Worm (Caenorhabditis elegans) whole organism, L1 larva: ENCODE measurements around the gene F35H10.3.

Experiments used
- C04F5.9 ChIP-seq: sonication (generic microtip); optimal IDR thresholded peaks from 2 replicates; lab custom pipeline; 2016; ENCODE audit warnings: missing genetic modification characterization, missing compliant biosample characterization
- C16A3.4 ChIP-seq: fragments of 150-350 bp; optimal IDR thresholded peaks from 2 replicates; lab custom pipeline; 2014; ENCODE audit warnings: missing biosample characterization, missing genetic modification characterization
- C34B4.2 ChIP-seq: sonication (generic microtip); optimal IDR thresholded peaks from 2 replicates; lab custom pipeline; 2017; ENCODE audit warnings: mild to moderate bottlenecking, missing genetic modification characterization, missing compliant biosample characterization
- Y116A8C.19 ChIP-seq: sonication (generic microtip); optimal IDR thresholded peaks from 2 replicates; lab custom pipeline; 2016; ENCODE audit warnings: missing compliant biosample characterization, missing genetic modification characterization, borderline replicate concordance
- aha-1 ChIP-seq: fragments of 150-350 bp; optimal IDR thresholded peaks from 2 replicates; lab custom pipeline; 2014; ENCODE audit warnings: missing biosample characterization, missing genetic modification characterization
- alr-1 ChIP-seq: fragments of 200-800 bp; sonication (Bioruptor generic); optimal IDR thresholded peaks from 2 replicates; lab custom pipeline; 2018; ENCODE audit warnings: borderline replicate concordance, mild to moderate bottlenecking, missing genetic modification characterization, missing compliant biosample characterization
- ama-1 ChIP-seq: fragments of 150-350 bp; optimal IDR thresholded peaks from 2 replicates; lab custom pipeline; 2014
- blmp-1 ChIP-seq: fragments of 150-350 bp; optimal IDR thresholded peaks from 2 replicates; lab custom pipeline; 2014; ENCODE audit warnings: missing biosample characterization, missing genetic modification characterization
- ceh-8 ChIP-seq: fragments of 200-800 bp; sonication (Bioruptor generic); optimal IDR thresholded peaks from 2 replicates; lab custom pipeline; 2018; ENCODE audit warnings: mild to moderate bottlenecking, missing genetic modification characterization, moderate library complexity, missing compliant biosample characterization
- dpl-1 ChIP-seq, 3 experiments: fragments of 150-350 bp in 2 of 3; sonication (generic microtip) in 1 of 3; optimal IDR thresholded peaks; 2 replicates each; lab custom pipeline; 2014 to 2017; ENCODE audit warnings: missing biosample characterization in 3 of 3, missing genetic modification characterization in 3 of 3, missing genetic modification reagents in 3 of 3
- dsc-1 ChIP-seq: sonication (generic microtip); optimal IDR thresholded peaks from 2 replicates; lab custom pipeline; 2016; ENCODE audit warnings: mild to moderate bottlenecking, missing genetic modification characterization, missing compliant biosample characterization
- efl-3 ChIP-seq: fragments of 200-800 bp; sonication (Bioruptor generic); optimal IDR thresholded peaks from 2 replicates; lab custom pipeline; 2018; ENCODE audit warnings: mild to moderate bottlenecking, missing genetic modification characterization, missing compliant biosample characterization
- egl-13 ChIP-seq: sonication (generic microtip); optimal IDR thresholded peaks from 2 replicates; lab custom pipeline; 2016; ENCODE audit warnings: missing genotype, missing genetic modification reagents, missing genetic modification characterization, missing compliant biosample characterization
- elt-3 ChIP-seq, 6 experiments: fragments of 150-350 bp in 1 of 6; sonication (generic microtip); optimal IDR thresholded peaks; 2 replicates each; lab custom pipeline; 2017 to 2018; ENCODE audit warnings: missing biosample characterization in 6 of 6, missing genetic modification characterization in 6 of 6, inconsistent platforms in 1 of 6
- fkh-4 ChIP-seq: sonication (generic microtip); optimal IDR thresholded peaks from 2 replicates; lab custom pipeline; 2016; ENCODE audit warnings: missing compliant biosample characterization, missing genetic modification characterization, borderline replicate concordance
- fkh-8 ChIP-seq: sonication (generic microtip); optimal IDR thresholded peaks from 2 replicates; lab custom pipeline; 2016; ENCODE audit warnings: mild to moderate bottlenecking, missing genetic modification characterization, missing compliant biosample characterization
- fos-1 ChIP-seq: fragments of 150-350 bp; optimal IDR thresholded peaks from 2 replicates; lab custom pipeline; 2014; ENCODE audit warnings: missing biosample characterization, missing genetic modification characterization
- grh-1 ChIP-seq: fragments of 200-800 bp; sonication (Bioruptor generic); IDR thresholded peaks from 2 replicates; pipeline ENCODE4 v1.3.6; 2022; ENCODE audit warnings: missing genetic modification reagents, missing genetic modification characterization, missing compliant biosample characterization
- hlh-17 ChIP-seq: fragments of 200-800 bp; sonication (Bioruptor generic); optimal IDR thresholded peaks from 2 replicates; lab custom pipeline; 2018; ENCODE audit warnings: missing genetic modification characterization, mild to moderate bottlenecking, missing compliant biosample characterization, moderate library complexity, borderline replicate concordance
- hlh-4 ChIP-seq: sonication (generic microtip); optimal IDR thresholded peaks from 2 replicates; lab custom pipeline; 2016; ENCODE audit warnings: mild to moderate bottlenecking, missing genetic modification characterization, missing compliant biosample characterization
- hpl-2 ChIP-seq: fragments of 150-350 bp; optimal IDR thresholded peaks from 2 replicates; lab custom pipeline; 2014; ENCODE audit warnings: missing biosample characterization, missing genetic modification reagents, missing genetic modification characterization
- irx-1 ChIP-seq: sonication (generic microtip); optimal IDR thresholded peaks from 2 replicates; lab custom pipeline; 2016; ENCODE audit warnings: missing genetic modification characterization, missing compliant biosample characterization
- isw-1 ChIP-seq: fragments of 200-800 bp; sonication (Bioruptor generic); IDR thresholded peaks from 2 replicates; pipeline ENCODE4 v1.3.6; 2022; ENCODE audit warnings: missing genetic modification characterization, missing compliant biosample characterization
- jun-1 ChIP-seq: fragments of 150-350 bp; optimal IDR thresholded peaks from 2 replicates; lab custom pipeline; 2014; ENCODE audit warnings: missing biosample characterization, missing genetic modification reagents, missing genetic modification characterization
- lin-14 ChIP-seq: fragments of 200-800 bp; sonication (Bioruptor generic); optimal IDR thresholded peaks from 2 replicates; lab custom pipeline; 2018; ENCODE audit warnings: mild to moderate bottlenecking, missing genetic modification characterization, moderate library complexity, missing compliant biosample characterization
- lin-39 ChIP-seq: fragments of 150-350 bp; optimal IDR thresholded peaks from 2 replicates; lab custom pipeline; 2014; ENCODE audit warnings: missing biosample characterization, missing genetic modification reagents, missing genetic modification characterization
- lir-3 ChIP-seq: sonication (generic microtip); optimal IDR thresholded peaks from 2 replicates; lab custom pipeline; 2016; ENCODE audit warnings: mild to moderate bottlenecking, missing genetic modification characterization, moderate library complexity, missing compliant biosample characterization; ENCODE audit not compliant: poor library complexity
- lsy-2 ChIP-seq, 2 experiments: fragments of 150-350 bp; optimal IDR thresholded peaks; 2 replicates each; lab custom pipeline; 2014; ENCODE audit warnings: missing biosample characterization in 2 of 2, missing genetic modification characterization in 2 of 2
- mab-9 ChIP-seq: fragments of 200-800 bp; sonication (Bioruptor generic); IDR thresholded peaks from 2 replicates; pipeline ENCODE4 v1.3.6; 2022; ENCODE audit warnings: missing genetic modification reagents, missing genetic modification characterization, missing compliant biosample characterization
- mdl-1 ChIP-seq, 2 experiments: fragments of 150-350 bp; optimal IDR thresholded peaks; 2 replicates each; lab custom pipeline; 2014 to 2017; ENCODE audit warnings: missing biosample characterization in 2 of 2, missing genetic modification characterization in 2 of 2, inconsistent platforms in 1 of 2
- nhr-11 ChIP-seq: fragments of 150-350 bp; optimal IDR thresholded peaks from 2 replicates; lab custom pipeline; 2014; ENCODE audit warnings: missing biosample characterization, missing genetic modification characterization
- nhr-12 ChIP-seq: sonication (generic microtip); optimal IDR thresholded peaks from 2 replicates; lab custom pipeline; 2017; ENCODE audit warnings: missing biosample characterization, missing genetic modification characterization
- nhr-20 ChIP-seq: sonication (generic microtip); optimal IDR thresholded peaks from 2 replicates; lab custom pipeline; 2016; ENCODE audit warnings: mild to moderate bottlenecking, missing genetic modification characterization, missing compliant biosample characterization
- nhr-237 ChIP-seq: fragments of 150-350 bp; optimal IDR thresholded peaks from 2 replicates; lab custom pipeline; 2014; ENCODE audit warnings: missing biosample characterization, missing genetic modification characterization
- nhr-28 ChIP-seq: fragments of 150-350 bp; optimal IDR thresholded peaks from 2 replicates; lab custom pipeline; 2014; ENCODE audit warnings: missing biosample characterization, missing genetic modification characterization
- nhr-47 ChIP-seq: sonication (generic microtip); optimal IDR thresholded peaks from 2 replicates; lab custom pipeline; 2016; ENCODE audit warnings: mild to moderate bottlenecking, missing genetic modification characterization, moderate library complexity, missing compliant biosample characterization
- nhr-76 ChIP-seq: sonication (generic microtip); optimal IDR thresholded peaks from 2 replicates; lab custom pipeline; 2017; ENCODE audit warnings: missing biosample characterization, missing genetic modification characterization
- pag-3 ChIP-seq: sonication (generic microtip); optimal IDR thresholded peaks from 2 replicates; lab custom pipeline; 2017; ENCODE audit warnings: missing genetic modification characterization, mild to moderate bottlenecking, missing compliant biosample characterization, antibody characterized with exemption, borderline replicate concordance; ENCODE audit not compliant: insufficient read depth
- pax-3 ChIP-seq: fragments of 200-800 bp; sonication (Bioruptor generic); optimal IDR thresholded peaks from 2 replicates; lab custom pipeline; 2018; ENCODE audit warnings: mild to moderate bottlenecking, missing genetic modification characterization, moderate library complexity, missing compliant biosample characterization
- pqm-1 ChIP-seq: sonication (generic microtip); optimal IDR thresholded peaks from 3 replicates; lab custom pipeline; 2017; ENCODE audit warnings: missing biosample characterization, missing genetic modification characterization
- rnt-1 ChIP-seq: sonication (generic microtip); optimal IDR thresholded peaks from 2 replicates; lab custom pipeline; 2016; ENCODE audit warnings: mild to moderate bottlenecking, missing genetic modification characterization, moderate library complexity, missing compliant biosample characterization
- skn-1 ChIP-seq: fragments of 150-350 bp; optimal IDR thresholded peaks from 2 replicates; lab custom pipeline; 2014; ENCODE audit warnings: missing biosample characterization, missing genetic modification characterization
- snpc-4 ChIP-seq: fragments of 150-350 bp; optimal IDR thresholded peaks from 2 replicates; lab custom pipeline; 2014; ENCODE audit warnings: missing biosample characterization, missing genetic modification characterization
- snu-23 ChIP-seq: sonication (generic microtip); optimal IDR thresholded peaks from 2 replicates; lab custom pipeline; 2016; ENCODE audit warnings: missing genetic modification characterization, missing compliant biosample characterization
- tbx-2 ChIP-seq: sonication (generic microtip); optimal IDR thresholded peaks from 2 replicates; lab custom pipeline; 2016; ENCODE audit warnings: missing genetic modification characterization, missing compliant biosample characterization
- unc-30 ChIP-seq: sonication (generic microtip); optimal IDR thresholded peaks from 2 replicates; lab custom pipeline; 2017; ENCODE audit warnings: missing biosample characterization, missing genetic modification characterization
- unc-62 ChIP-seq: fragments of 150-350 bp; optimal IDR thresholded peaks from 2 replicates; lab custom pipeline; 2014; ENCODE audit warnings: missing biosample characterization, missing genetic modification reagents, missing genetic modification characterization
- unc-86 ChIP-seq: sonication (generic microtip); optimal IDR thresholded peaks from 2 replicates; lab custom pipeline; 2016; ENCODE audit warnings: missing genetic modification characterization, missing compliant biosample characterization
- unc-98 ChIP-seq: fragments of 200-800 bp; sonication (Bioruptor generic); IDR thresholded peaks from 2 replicates; pipeline ENCODE4 v1.3.6; 2022; ENCODE audit warnings: missing genetic modification characterization, missing compliant biosample characterization
- vab-15 ChIP-seq: sonication (generic microtip); optimal IDR thresholded peaks from 2 replicates; lab custom pipeline; 2017; ENCODE audit warnings: missing genotype, mild to moderate bottlenecking, missing genetic modification characterization, missing compliant biosample characterization
- zag-1 ChIP-seq: fragments of 150-350 bp; optimal IDR thresholded peaks from 2 replicates; lab custom pipeline; 2014; ENCODE audit warnings: missing biosample characterization, missing genetic modification characterization
- ztf-11 ChIP-seq, 2 experiments: sonication (generic microtip); optimal IDR thresholded peaks; 2 replicates each; lab custom pipeline; 2016 to 2017; ENCODE audit warnings: missing genetic modification characterization in 2 of 2, missing biosample characterization in 1 of 2, missing compliant biosample characterization in 1 of 2
- ztf-4 ChIP-seq: fragments of 150-350 bp; optimal IDR thresholded peaks from 2 replicates; lab custom pipeline; 2014; ENCODE audit warnings: missing biosample characterization, missing genetic modification characterization

The F35H10.3 gene

DNA sequence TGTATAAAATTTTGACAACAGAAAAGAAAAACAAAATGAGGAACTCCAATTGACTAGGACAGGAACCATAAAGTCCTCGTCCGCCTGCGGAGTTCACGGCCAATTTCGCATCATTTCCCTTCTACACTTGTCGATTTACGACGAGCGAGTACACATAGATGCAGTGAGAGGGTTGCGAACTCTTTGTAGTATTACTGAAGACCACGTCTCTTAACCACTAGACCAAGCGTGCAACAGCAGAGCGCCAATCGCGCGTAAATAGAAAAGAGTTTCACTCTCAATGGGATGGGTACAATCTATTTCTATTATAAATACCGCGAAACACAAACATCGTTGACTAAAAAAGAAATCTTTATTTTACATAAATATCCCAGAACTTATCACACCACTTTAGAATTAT lies 49.6 kb downstream of the F35H10.3 start:
- no peak for TF ChIP-seq Y116A8C.19 (tag; lab: Kevin White, UChicago)
- TF ChIP-seq C04F5.9 (tag; lab: Kevin White, UChicago), result peak; percentile 6
- TF ChIP-seq nhr-20 (tag; lab: Kevin White, UChicago), result peak; percentile 91
- TF ChIP-seq isw-1, result peak; percentile 48
- TF ChIP-seq pqm-1 (tag; lab: Kevin White, UChicago), result no peak
- no peak for TF ChIP-seq unc-98 (GFP tag; lab: Robert Waterston, UW)
- no peak for TF ChIP-seq unc-62 (GFP tag; lab: Kevin White, UChicago)
- no peak for TF ChIP-seq aha-1 (tag; lab: Kevin White, UChicago)
- TF ChIP-seq jun-1 (tag; lab: Kevin White, UChicago), result peak; percentile 19
- TF ChIP-seq zag-1 (tag; lab: Kevin White, UChicago), result no peak
- no peak for TF ChIP-seq nhr-11 (tag; lab: Kevin White, UChicago)
- peak; percentile 44 for TF ChIP-seq blmp-1
- TF ChIP-seq mdl-1 (tag; optimal IDR thresholded peaks at IDR 0.05; lab: Kevin White, UChicago), result peak in 1 of 2 experiments; percentile 82
- TF ChIP-seq snu-23, result peak; percentile 95
- TF ChIP-seq ztf-4, result peak; percentile 53
- peak; percentile 85 for TF ChIP-seq nhr-47 (tag; lab: Kevin White, UChicago)
- peak; percentile 59 for TF ChIP-seq vab-15 (tag; lab: Kevin White, UChicago)
- peak; percentile 88 for TF ChIP-seq ama-1
- peak; percentile 51 for TF ChIP-seq snpc-4
- peak; percentile 73 for TF ChIP-seq mab-9
- TF ChIP-seq pag-3 (tag; lab: Kevin White, UChicago), result no peak
- no peak for TF ChIP-seq efl-3 (GFP tag; lab: Kevin White, UChicago)
- peak; percentile 83 for TF ChIP-seq dsc-1
- no peak for TF ChIP-seq ceh-8 (GFP tag; lab: Kevin White, UChicago)
- TF ChIP-seq pax-3 (tag; lab: Kevin White, UChicago), result peak; percentile 49
- TF ChIP-seq lin-14 (GFP tag; lab: Kevin White, UChicago), result peak; percentile 83
- no peak for TF ChIP-seq fkh-4 (tag; lab: Kevin White, UChicago)
- TF ChIP-seq lin-39 (tag; lab: Kevin White, UChicago), result no peak
- TF ChIP-seq unc-30, result no peak
- no peak for TF ChIP-seq hlh-4 (tag; lab: Kevin White, UChicago)
- TF ChIP-seq skn-1, result peak; percentile 67
- no peak for TF ChIP-seq nhr-28 (tag; lab: Kevin White, UChicago)
- peak; percentile 77 to 87 for TF ChIP-seq lsy-2 (tag; optimal IDR thresholded peaks at IDR 0.05; lab: Kevin White, UChicago)
- peak; percentile 76 for TF ChIP-seq hpl-2
- peak in 2 of 6 experiments; percentile 52 to 55 for TF ChIP-seq elt-3 (tag; optimal IDR thresholded peaks at IDR 0.05; lab: Kevin White, UChicago)
- TF ChIP-seq unc-86 (tag; lab: Kevin White, UChicago), result peak; percentile 25
- TF ChIP-seq hlh-17 (GFP tag; lab: Kevin White, UChicago), result no peak
- peak; percentile 61 for TF ChIP-seq lir-3
- TF ChIP-seq dpl-1 (GFP tag; optimal IDR thresholded peaks at IDR 0.05; lab: Kevin White, UChicago), result peak; percentile 59 to 67 (median 65)
- peak; percentile 56 for TF ChIP-seq nhr-237 (tag; lab: Kevin White, UChicago)
- TF ChIP-seq rnt-1 (tag; lab: Kevin White, UChicago), result peak; percentile 82
- no peak for TF ChIP-seq alr-1 (tag; lab: Kevin White, UChicago)
- peak; percentile 76 for TF ChIP-seq irx-1 (tag; lab: Kevin White, UChicago)
- peak; percentile 55 for TF ChIP-seq egl-13 (tag; lab: Kevin White, UChicago)
- TF ChIP-seq C34B4.2 (tag; lab: Kevin White, UChicago), result no peak
- TF ChIP-seq grh-1 (GFP tag; lab: Robert Waterston, UW), result 0 out of 2 replicates have a peak, but pooled peaks have one; percentile 11
- TF ChIP-seq fos-1 (tag; lab: Kevin White, UChicago), result peak; percentile 44
- TF ChIP-seq nhr-12 (tag; lab: Kevin White, UChicago), result no peak
- TF ChIP-seq fkh-8 (tag; lab: Kevin White, UChicago), result peak; percentile 59
- no peak for TF ChIP-seq nhr-76 (tag; lab: Kevin White, UChicago)
- peak; percentile 76 for TF ChIP-seq tbx-2 (tag; lab: Kevin White, UChicago)
- TF ChIP-seq C16A3.4 (tag; lab: Kevin White, UChicago), result peak; percentile 87
- TF ChIP-seq ztf-11 (tag; optimal IDR thresholded peaks at IDR 0.05; lab: Kevin White, UChicago), result peak in 1 of 2 experiments; percentile 27
